Fruit fly (Drosophila melanogaster) whole organism, embryonic: ENCODE measurements around the gene MtnE.

Experiments
- CG6689 ChIP-seq: fragments of 200-800 bp; sonication (Bioruptor generic); IDR thresholded peaks from 2 replicates; pipeline ENCODE4 v1.3.6; 2022; ENCODE audit warnings: missing biosample characterization, missing genetic modification characterization
- Tbp ChIP-seq: fragments of >200 bp; optimal IDR thresholded peaks from 2 replicates; lab custom pipeline; 2018; ENCODE audit warnings: missing biosample characterization, missing genetic modification characterization

DNA sequence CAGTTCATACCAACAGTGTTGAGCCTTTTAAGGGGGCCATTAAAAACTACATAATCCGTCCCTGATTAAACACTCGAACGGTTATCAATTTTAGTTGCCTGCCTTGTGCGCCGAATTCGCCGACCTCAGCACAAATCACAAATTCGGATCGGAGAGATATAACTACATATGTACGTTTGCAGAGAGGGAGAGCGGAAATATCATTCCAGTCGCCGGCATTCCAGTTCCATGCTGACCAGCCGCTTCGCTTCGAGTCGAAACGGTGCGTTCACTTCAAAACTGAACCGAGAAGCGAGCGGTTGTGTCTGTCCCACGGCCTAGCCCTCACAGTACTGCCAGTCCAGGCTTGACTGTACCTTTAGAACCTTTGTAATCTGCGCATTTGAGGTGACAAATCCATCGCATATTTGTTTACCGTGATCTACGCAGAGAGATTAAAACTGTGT lies 40.1 kb upstream of the MtnE start:
- TF ChIP-seq Tbp (GFP tag; lab: Kevin White, UChicago): no peak
- no peak for TF ChIP-seq CG6689
